Fruit fly (Drosophila melanogaster): ENCODE measurements around the gene mon2.

- TF ChIP-seq D1 (tag; optimal IDR thresholded peaks at IDR 0.05), result no peak
- TF ChIP-seq CG8301 (tag; optimal IDR thresholded peaks at IDR 0.05), result no peak
- no peak for TF ChIP-seq gl (tag; optimal IDR thresholded peaks at IDR 0.05)
- no peak for TF ChIP-seq EcR (GFP tag; optimal IDR thresholded peaks at IDR 0.05)
- no peak for TF ChIP-seq Pif1B (GFP tag; optimal IDR thresholded peaks at IDR 0.05)
- no peak for TF ChIP-seq CG15710 (tag; optimal IDR thresholded peaks at IDR 0.05)
- no peak for TF ChIP-seq CG34367 (tag; optimal IDR thresholded peaks at IDR 0.05)
- TF ChIP-seq CG17806 (tag; optimal IDR thresholded peaks at IDR 0.05), result no peak
- no peak for TF ChIP-seq CG9948 (tag; optimal IDR thresholded peaks at IDR 0.05)
- TF ChIP-seq Pif1A (GFP tag; optimal IDR thresholded peaks at IDR 0.05), result no peak
- no peak for TF ChIP-seq rn (GFP tag; IDR thresholded peaks at IDR 0.05)
- no peak for TF ChIP-seq CG14655 (GFP tag; optimal IDR thresholded peaks at IDR 0.05)
- no peak for TF ChIP-seq fd96Ca (GFP tag; IDR thresholded peaks at IDR 0.05)
Measured at dm6 chr2L:8164219-8164618, 40.4 kb upstream of the mon2 start.

Data from whole organism, pupa.